Fruit fly (Drosophila melanogaster) ovary, adult (tissue): ENCODE data around the gene edin.

ENCODE experiments used
- CG17801 ChIP-seq: fragments of 200-800 bp; optimal IDR thresholded peaks from 2 replicates; lab custom pipeline; 2019; ENCODE audit warnings: missing biosample characterization, mild to moderate bottlenecking, missing genetic modification characterization, moderate library complexity; ENCODE audit not compliant: partially characterized antibody

edin gene

dm6 chr3L:17485280-17485792 lies 9.3 kb upstream of the edin start:
- TF ChIP-seq CG17801, result no peak

- TF ChIP-seq CG17801, result no peak
Observed at dm6 chr3L:17486130-17486529, 8.6 kb upstream of the edin start, which contains the start of gene CG6333. Gene CG6333, minus strand, starts transcription at chr3L:17486230.

dm6 chr3L:17486794-17487726 lies 7.6 kb upstream of the edin start, which contains the start of gene Oatp74D:
Gene Oatp74D, plus strand, starts transcription at chr3L:17487118.
- peak; percentile 67 for TF ChIP-seq CG17801

dm6 chr3L:17488622-17489391 lies 5.9 kb upstream of the edin start:
- no peak for TF ChIP-seq CG17801

dm6 chr3L:17491646-17492045 lies 3.0 kb upstream of the edin start:
- no peak for TF ChIP-seq CG17801

dm6 chr3L:17493256-17493655 lies 1.4 kb upstream of the edin start:
- no peak for TF ChIP-seq CG17801

dm6 chr3L:17493807-17494404 lies 774 bp upstream of the edin start:
- TF ChIP-seq CG17801, result no peak

dm6 chr3L:17495266-17495961 lies 734 bp downstream of the edin start:
- no peak for TF ChIP-seq CG17801

- TF ChIP-seq CG17801, result no peak
Observed at dm6 chr3L:17496012-17496411, 1.3 kb downstream of the edin start.

dm6 chr3L:17496871-17497492 lies 2.3 kb downstream of the edin start:
- no peak for TF ChIP-seq CG17801

- TF ChIP-seq CG17801, result no peak
Observed at dm6 chr3L:17497969-17498368, 3.3 kb downstream of the edin start.

dm6 chr3L:17498952-17499710 lies 4.5 kb downstream of the edin start:
- TF ChIP-seq CG17801, result no peak

dm6 chr3L:17500315-17500985 lies 5.8 kb downstream of the edin start:
- peak; percentile 16 for TF ChIP-seq CG17801

dm6 chr3L:17502235-17502634 lies 7.6 kb downstream of the edin start:
- no peak for TF ChIP-seq CG17801
